Worm (Caenorhabditis elegans) whole organism, L2 larva: ENCODE results near the gene T19C3.3.
A peak's percentile ranks its signal among the peaks of the same experiment; 100 is the strongest.

Source experiments
- C34F6.9 ChIP-seq: fragments of 150-350 bp; optimal IDR thresholded peaks from 2 replicates; lab custom pipeline; 2014; ENCODE audit warnings: missing biosample characterization, missing genetic modification characterization
- F13H6.1 ChIP-seq: sonication (generic microtip); optimal IDR thresholded peaks from 2 replicates; lab custom pipeline; 2016; ENCODE audit warnings: missing genetic modification characterization, missing compliant biosample characterization
- R02D3.7 ChIP-seq: fragments of 150-350 bp; optimal IDR thresholded peaks from 2 replicates; lab custom pipeline; 2014; ENCODE audit warnings: missing biosample characterization, missing genetic modification characterization
- Y55F3AM.14 ChIP-seq: fragments of 200-800 bp; sonication (Bioruptor generic); optimal IDR thresholded peaks from 2 replicates; lab custom pipeline; 2018; ENCODE audit warnings: mild to moderate bottlenecking, missing genetic modification characterization, missing compliant biosample characterization
- ZK546.5 ChIP-seq: sonication (generic microtip); optimal IDR thresholded peaks from 2 replicates; lab custom pipeline; 2017; ENCODE audit warnings: missing biosample characterization, missing genetic modification characterization
- aly-2 ChIP-seq: fragments of 150-350 bp; optimal IDR thresholded peaks from 2 replicates; lab custom pipeline; 2014; ENCODE audit warnings: missing biosample characterization, missing genetic modification characterization
- ama-1 ChIP-seq: fragments of 150-350 bp; optimal IDR thresholded peaks from 2 replicates; lab custom pipeline; 2018; ENCODE audit warnings: inconsistent platforms
- ceh-16 ChIP-seq: fragments of 150-350 bp; optimal IDR thresholded peaks from 2 replicates; lab custom pipeline; 2014; ENCODE audit warnings: missing biosample characterization, missing genetic modification characterization
- ceh-82 ChIP-seq: fragments of 150-350 bp; optimal IDR thresholded peaks from 2 replicates; lab custom pipeline; 2014; ENCODE audit warnings: missing biosample characterization, missing genetic modification characterization
- crh-2 ChIP-seq: sonication (generic microtip); optimal IDR thresholded peaks from 2 replicates; lab custom pipeline; 2017; ENCODE audit warnings: missing biosample characterization, missing genetic modification characterization
- dmd-4 ChIP-seq: sonication (generic microtip); optimal IDR thresholded peaks from 2 replicates; lab custom pipeline; 2017; ENCODE audit warnings: missing biosample characterization, missing genetic modification characterization
- egl-27 ChIP-seq: sonication (generic microtip); optimal IDR thresholded peaks from 3 replicates; lab custom pipeline; 2017; ENCODE audit warnings: missing biosample characterization, missing genetic modification reagents, missing genetic modification characterization
- elt-3 ChIP-seq: sonication (generic microtip); optimal IDR thresholded peaks from 2 replicates; lab custom pipeline; 2017; ENCODE audit warnings: missing biosample characterization, missing genetic modification characterization
- gmeb-1 ChIP-seq: fragments of 150-350 bp; optimal IDR thresholded peaks from 2 replicates; lab custom pipeline; 2014; ENCODE audit warnings: missing biosample characterization, missing genetic modification characterization
- lin-11 ChIP-seq: fragments of 150-350 bp; sonication (generic microtip); optimal IDR thresholded peaks from 2 replicates; lab custom pipeline; 2014; ENCODE audit warnings: missing biosample characterization, missing genetic modification characterization, inconsistent platforms, mixed read lengths
- lin-13 ChIP-seq: fragments of 150-350 bp; optimal IDR thresholded peaks from 2 replicates; lab custom pipeline; 2014; ENCODE audit warnings: missing biosample characterization, missing genetic modification reagents, missing genetic modification characterization
- lsy-2 ChIP-seq, 2 experiments: fragments of 150-350 bp in 1 of 2; sonication (generic microtip) in 1 of 2; optimal IDR thresholded peaks; 2 replicates each; lab custom pipeline; 2014 to 2017; ENCODE audit warnings: missing biosample characterization in 2 of 2, missing genetic modification characterization in 2 of 2
- mbf-1 ChIP-seq: sonication (generic microtip); optimal IDR thresholded peaks from 2 replicates; lab custom pipeline; 2017; ENCODE audit warnings: missing biosample characterization, missing genetic modification characterization
- nhr-11 ChIP-seq: fragments of 150-350 bp; optimal IDR thresholded peaks from 2 replicates; lab custom pipeline; 2014; ENCODE audit warnings: missing biosample characterization, missing genetic modification characterization
- nhr-12 ChIP-seq: fragments of 150-350 bp; optimal IDR thresholded peaks from 2 replicates; lab custom pipeline; 2014; ENCODE audit warnings: missing biosample characterization, missing genetic modification characterization
- nhr-129 ChIP-seq: fragments of 150-350 bp; optimal IDR thresholded peaks from 2 replicates; lab custom pipeline; 2014; ENCODE audit warnings: missing biosample characterization, missing genetic modification characterization
- nhr-21 ChIP-seq: fragments of 150-350 bp; optimal IDR thresholded peaks from 2 replicates; lab custom pipeline; 2014; ENCODE audit warnings: missing biosample characterization, missing genetic modification characterization
- nhr-237 ChIP-seq: fragments of 150-350 bp; optimal IDR thresholded peaks from 2 replicates; lab custom pipeline; 2014; ENCODE audit warnings: missing biosample characterization, missing genetic modification characterization
- nhr-25 ChIP-seq: fragments of 150-350 bp; sonication (generic microtip); optimal IDR thresholded peaks from 3 replicates; lab custom pipeline; 2014; ENCODE audit warnings: missing biosample characterization, missing genetic modification characterization
- nhr-6 ChIP-seq: fragments of 150-350 bp; optimal IDR thresholded peaks from 2 replicates; lab custom pipeline; 2014; ENCODE audit warnings: missing biosample characterization, missing genetic modification characterization
- nhr-77 ChIP-seq: fragments of 150-350 bp; optimal IDR thresholded peaks from 2 replicates; lab custom pipeline; 2014; ENCODE audit warnings: missing biosample characterization, missing genetic modification characterization
- peb-1 ChIP-seq: fragments of 150-350 bp; optimal IDR thresholded peaks from 2 replicates; lab custom pipeline; 2014; ENCODE audit warnings: missing biosample characterization, missing genetic modification characterization
- sem-4 ChIP-seq: fragments of 150-350 bp; optimal IDR thresholded peaks from 2 replicates; lab custom pipeline; 2014; ENCODE audit warnings: missing biosample characterization, missing genetic modification reagents, missing genetic modification characterization
- skn-1 ChIP-seq: sonication (generic microtip); optimal IDR thresholded peaks from 2 replicates; lab custom pipeline; 2017; ENCODE audit warnings: missing biosample characterization, missing genetic modification characterization
- sma-9 ChIP-seq, 2 experiments: fragments of 150-350 bp in 1 of 2; sonication (generic microtip) in 1 of 2; optimal IDR thresholded peaks; 2 replicates each; lab custom pipeline; 2014 to 2016; ENCODE audit warnings: missing genetic modification characterization in 2 of 2, mild to moderate bottlenecking in 1 of 2, missing biosample characterization in 1 of 2, missing compliant biosample characterization in 1 of 2, missing genetic modification reagents in 1 of 2, moderate library complexity in 1 of 2
- unc-39 ChIP-seq: fragments of 150-350 bp; optimal IDR thresholded peaks from 2 replicates; lab custom pipeline; 2014; ENCODE audit warnings: missing biosample characterization, missing genetic modification characterization
- unc-55 ChIP-seq: fragments of 150-350 bp; sonication (generic microtip); optimal IDR thresholded peaks from 3 replicates; lab custom pipeline; 2014; ENCODE audit warnings: missing biosample characterization, missing genetic modification reagents, missing genetic modification characterization
- unc-62 ChIP-seq: fragments of 150-350 bp; optimal IDR thresholded peaks from 2 replicates; lab custom pipeline; 2014; ENCODE audit warnings: missing biosample characterization, missing genetic modification reagents, missing genetic modification characterization
- zag-1 ChIP-seq: fragments of 150-350 bp; optimal IDR thresholded peaks from 2 replicates; lab custom pipeline; 2014; ENCODE audit warnings: missing biosample characterization, missing genetic modification characterization
- ztf-1 ChIP-seq: fragments of 200-800 bp; sonication (Bioruptor generic); conservative IDR thresholded peaks from 2 replicates; pipeline ENCODE4 v1.3.6; 2022; ENCODE audit warnings: missing genetic modification characterization, missing compliant biosample characterization
- ztf-11 ChIP-seq: sonication (generic microtip); optimal IDR thresholded peaks from 2 replicates; lab custom pipeline; 2017; ENCODE audit warnings: missing biosample characterization, missing genetic modification characterization

T19C3.3 gene

ce11 chrIII:640198-640803 lies 26.0 kb upstream of the T19C3.3 start, which contains the start of the genes tag-266 and tag-267 (continued):
- peak; percentile 52 for TF ChIP-seq gmeb-1 (tag; lab: Kevin White, UChicago)
- TF ChIP-seq, all 48 proteins: peak for 16

ce11 chrIII:638319-638718 lies 24.0 kb upstream of the T19C3.3 start, which contains the start of gene sbds-1:
Gene sbds-1 (minus strand): TSS chrIII:638419.
- TF ChIP-seq lin-13 (GFP tag; lab: Kevin White, UChicago) (no peak), peb-1 (tag; lab: Kevin White, UChicago) (no peak)

ce11 chrIII:636067-636466 lies 21.7 kb upstream of the T19C3.3 start, which contains the start of gene T19C3.7:
Gene T19C3.7 (minus strand): TSS chrIII:636167.
- TF ChIP-seq nhr-77 (tag; lab: Kevin White, UChicago), result no peak
- TF ChIP-seq nhr-129 (tag; lab: Kevin White, UChicago), result no peak
- TF ChIP-seq zag-1, result no peak
- no peak for TF ChIP-seq nhr-21 (tag; lab: Kevin White, UChicago)
- TF ChIP-seq elt-3, result no peak
- TF ChIP-seq nhr-6, result no peak
- no peak for TF ChIP-seq ceh-82 (tag; lab: Kevin White, UChicago)
- TF ChIP-seq dmd-4 (tag; lab: Kevin White, UChicago), result no peak
- TF ChIP-seq mbf-1 (tag; lab: Kevin White, UChicago), result no peak
- TF ChIP-seq aly-2 (tag; lab: Kevin White, UChicago), result no peak
- no peak for TF ChIP-seq crh-2
- no peak for TF ChIP-seq unc-39
- no peak for TF ChIP-seq Y55F3AM.14 (GFP tag; lab: Kevin White, UChicago)

DNA sequence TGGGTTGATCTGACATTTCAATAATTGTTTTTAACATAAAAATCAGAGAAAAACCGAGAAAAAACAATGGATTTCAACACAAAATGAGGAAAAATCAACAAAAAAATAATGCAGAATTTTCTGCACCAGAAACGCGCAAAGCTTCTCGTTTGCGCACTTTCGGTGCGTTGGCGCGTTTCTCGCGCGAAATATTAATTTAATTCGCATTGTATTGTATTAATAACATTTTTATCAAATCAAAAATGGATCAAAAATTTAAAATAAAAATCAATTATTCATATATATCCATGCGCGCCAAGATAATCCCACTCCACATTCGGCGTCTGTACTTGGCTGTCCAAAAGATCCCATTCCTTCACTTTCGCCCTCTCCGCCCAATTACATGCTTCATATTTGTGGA lies 20.3 kb upstream of the T19C3.3 start, which contains the start of gene fem-2:
Gene fem-2, minus strand, starts transcription at position 9 of the 400 bp plus-strand sequence.
- TF ChIP-seq crh-2 (peak; percentile 18), sma-9 (GFP tag; optimal IDR thresholded peaks at IDR 0.05; lab: Kevin White, UChicago) (no peak), sma-9 (tag; optimal IDR thresholded peaks at IDR 0.05; lab: Kevin White, UChicago) (no peak), skn-1 (no peak), ama-1 (lab: Kevin White, UChicago) (no peak), lin-11 (tag; lab: Kevin White, UChicago) (no peak), F13H6.1 (tag; lab: Kevin White, UChicago) (no peak), lsy-2 (tag; optimal IDR thresholded peaks at IDR 0.05; lab: Kevin White, UChicago) (peak; percentile 42 to 44), Y55F3AM.14 (GFP tag; lab: Kevin White, UChicago) (no peak), ztf-11 (tag; lab: Kevin White, UChicago) (no peak), nhr-12 (tag; lab: Kevin White, UChicago) (no peak), nhr-129 (tag; lab: Kevin White, UChicago) (no peak), aly-2 (tag; lab: Kevin White, UChicago) (no peak), R02D3.7 (no peak), nhr-25 (tag; lab: Kevin White, UChicago) (peak; percentile 13), unc-55 (GFP tag; lab: Kevin White, UChicago) (peak; percentile 41), C34F6.9 (tag; lab: Kevin White, UChicago) (peak; percentile 70), sem-4 (tag; lab: Kevin White, UChicago) (no peak), gmeb-1 (tag; lab: Kevin White, UChicago) (peak; percentile 33), unc-62 (GFP tag; lab: Kevin White, UChicago) (no peak), ztf-1 (GFP tag; lab: Robert Waterston, UW) (no peak)

DNA sequence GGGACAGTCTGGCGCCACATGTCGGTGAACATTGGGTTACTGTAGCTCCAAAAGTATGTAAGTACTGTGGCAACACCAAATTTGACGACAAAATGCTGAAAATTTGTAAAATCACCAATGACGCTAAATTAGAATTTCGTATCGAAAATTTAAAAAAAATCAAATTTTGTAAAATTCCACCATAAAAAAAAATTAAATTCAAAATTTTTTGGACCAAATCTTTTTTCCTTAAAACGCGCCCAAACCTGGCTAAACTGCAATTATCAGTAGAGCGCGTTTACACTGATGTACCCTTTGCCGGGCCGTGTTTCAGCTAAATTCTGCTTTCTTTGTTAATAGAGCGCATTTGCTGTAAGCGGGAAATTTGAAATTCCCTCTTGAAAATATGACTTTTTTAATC lies 17.1 kb upstream of the T19C3.3 start, which contains the start of gene T19C3.6:
Gene T19C3.6, minus strand, starts transcription at position 101 of the 400 bp plus-strand sequence.
- TF ChIP-seq ZK546.5 (tag; lab: Kevin White, UChicago), result no peak

DNA sequence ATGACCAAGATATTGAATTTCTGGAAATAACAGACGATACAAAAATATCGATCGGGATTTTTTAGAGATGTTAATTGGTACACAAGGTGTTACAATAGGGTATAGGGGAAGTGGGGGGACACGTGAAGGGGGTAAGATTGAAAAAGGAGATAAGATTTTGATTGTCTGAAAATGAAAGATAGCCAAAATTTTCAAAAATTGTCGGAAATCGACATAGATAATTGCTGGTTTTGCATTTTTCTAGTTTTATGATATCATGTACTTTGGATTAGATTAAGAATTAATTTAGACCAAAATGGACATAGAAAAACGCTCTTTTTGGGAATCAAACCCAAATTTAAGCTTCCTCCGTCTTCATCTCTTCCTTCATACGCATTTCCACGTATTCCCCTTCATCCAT lies 13.5 kb upstream of the T19C3.3 start, which contains the start of gene T19C3.5:
Gene T19C3.5, minus strand, starts transcription at position 101 of the 400 bp plus-strand sequence.
- TF ChIP-seq ceh-16 (tag; lab: Kevin White, UChicago) (no peak), unc-39 (no peak), zag-1 (no peak), R02D3.7 (no peak), egl-27 (no peak), nhr-237 (tag; lab: Kevin White, UChicago) (no peak), sma-9 (GFP tag; optimal IDR thresholded peaks at IDR 0.05; lab: Kevin White, UChicago) (no peak), sma-9 (tag; optimal IDR thresholded peaks at IDR 0.05; lab: Kevin White, UChicago) (no peak), nhr-129 (tag; lab: Kevin White, UChicago) (no peak), nhr-12 (tag; lab: Kevin White, UChicago) (no peak), nhr-11 (tag; lab: Kevin White, UChicago) (no peak), nhr-6 (no peak)
